Worm (Caenorhabditis elegans) whole organism, L2 larva: Measurements from ENCODE around the gene nspc-4.

ENCODE experiments used
- R02D3.7 ChIP-seq: fragments of 150-350 bp; optimal IDR thresholded peaks from 2 replicates; lab custom pipeline; 2014; ENCODE audit warnings: missing biosample characterization, missing genetic modification characterization
- ama-1 ChIP-seq: fragments of 150-350 bp; optimal IDR thresholded peaks from 2 replicates; lab custom pipeline; 2018; ENCODE audit warnings: inconsistent platforms
- blmp-1 ChIP-seq: sonication (generic microtip); optimal IDR thresholded peaks from 2 replicates; lab custom pipeline; 2017; ENCODE audit warnings: missing genetic modification characterization, mild to moderate bottlenecking, missing compliant biosample characterization, antibody characterized with exemption, moderate library complexity; ENCODE audit not compliant: insufficient read depth
- mdl-1 ChIP-seq, 2 experiments: fragments of 150-350 bp in 1 of 2; sonication (generic microtip) in 1 of 2; optimal IDR thresholded peaks; 2 replicates each; lab custom pipeline; 2017; ENCODE audit warnings: missing biosample characterization in 2 of 2, missing genetic modification characterization in 2 of 2
- nhr-11 ChIP-seq: fragments of 150-350 bp; optimal IDR thresholded peaks from 2 replicates; lab custom pipeline; 2014; ENCODE audit warnings: missing biosample characterization, missing genetic modification characterization

DNA sequence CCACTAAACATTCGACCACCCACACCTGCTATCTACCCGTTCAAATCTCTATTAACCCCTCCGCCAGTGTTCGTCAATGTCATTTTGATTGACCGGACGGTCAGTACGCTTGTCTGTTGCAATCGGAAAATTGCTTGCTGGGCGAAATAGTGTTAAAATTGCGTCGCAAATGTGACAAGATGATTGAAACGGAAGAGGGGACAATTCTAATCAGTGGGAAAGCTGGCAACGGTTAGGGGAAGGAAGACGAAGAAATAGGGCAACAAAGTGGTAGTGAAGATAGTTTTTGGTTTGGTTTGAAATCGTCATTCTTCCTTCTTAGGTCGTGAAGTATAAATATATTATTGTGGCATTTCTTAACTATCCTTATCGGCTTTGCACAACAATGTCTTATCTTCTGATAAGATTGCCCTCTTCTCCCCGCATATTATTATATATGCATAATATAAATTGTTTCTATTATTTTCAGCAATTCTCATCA lies 30.3 kb upstream of the nspc-4 start:
- TF ChIP-seq ama-1 (no peak), mdl-1 (tag; optimal IDR thresholded peaks at IDR 0.05; lab: Kevin White, UChicago) (no peak), nhr-11 (tag; lab: Kevin White, UChicago) (no peak), blmp-1 (tag; lab: Kevin White, UChicago) (no peak), R02D3.7 (tag; lab: Kevin White, UChicago) (no peak)
